Worm (Caenorhabditis elegans): ENCODE data around the gene Y55F3AR.2.
A peak's percentile ranks its signal among the peaks of the same experiment; 100 is the strongest.

Y55F3AR.2 gene

ce11 chrIV:1070383-1070782, 24.0 kb upstream of the Y55F3AR.2 start (continued):
- TF ChIP-seq saeg-2 (GFP tag; IDR thresholded peaks at IDR 0.05) (peak; percentile 88), nhr-76 (tag; optimal IDR thresholded peaks at IDR 0.05) (no peak), nhr-11 (tag; optimal IDR thresholded peaks at IDR 0.05) (peak; percentile 85), aha-1 (tag) (peak; percentile 79), zag-1 (tag; optimal IDR thresholded peaks at IDR 0.05) (peak; percentile 43), daf-12 (tag; optimal IDR thresholded peaks at IDR 0.05) (no peak), nhr-48 (tag; optimal IDR thresholded peaks at IDR 0.05) (peak; percentile 86), lir-3 (tag; optimal IDR thresholded peaks at IDR 0.05) (no peak), ceh-20 (GFP tag; IDR thresholded peaks at IDR 0.05) (peak; percentile 90), unc-39 (tag; optimal IDR thresholded peaks at IDR 0.05) (no peak), T26A8.4 (GFP tag; IDR thresholded peaks at IDR 0.05) (peak; percentile 88), ZK546.5 (tag; optimal IDR thresholded peaks at IDR 0.05) (peak in 1 of 2 experiments; percentile 17), egl-43 (GFP tag; IDR thresholded peaks at IDR 0.05) (peak; percentile 80), F49E8.2 (tag; optimal IDR thresholded peaks at IDR 0.05; ENCODE audit: borderline replicate concordance) (no peak), ceh-44 (GFP tag; IDR thresholded peaks at IDR 0.05) (no peak), ces-1 (GFP tag; optimal IDR thresholded peaks at IDR 0.05) (no peak), dve-1 (tag; optimal IDR thresholded peaks at IDR 0.05; ENCODE audit: insufficient read depth) (peak; percentile 97), hlh-11 (tag; optimal IDR thresholded peaks at IDR 0.05) (peak; percentile 99), ceh-62 (tag; optimal IDR thresholded peaks at IDR 0.05) (no peak), mep-1 (tag; optimal IDR thresholded peaks at IDR 0.05) (peak; percentile 84), snpc-1.2 (GFP tag; IDR thresholded peaks at IDR 0.05) (0 out of 2 replicates have a peak, but pooled peaks have one; percentile 46), set-16 (GFP tag; IDR thresholded peaks at IDR 0.05) (peak; percentile 95), daf-19 (GFP tag; conservative IDR thresholded peaks at IDR 0.05) (no peak), ctbp-1 (GFP tag; IDR thresholded peaks at IDR 0.05) (peak; percentile 86), ama-1 (optimal IDR thresholded peaks at IDR 0.05) (no peak), lsy-2 (tag; optimal IDR thresholded peaks at IDR 0.05) (peak; percentile 76 to 83), arid-1 (GFP tag; conservative IDR thresholded peaks at IDR 0.05) (peak; percentile 41; the same call in 1 of the 2 replicates), madf-9 (GFP tag; conservative IDR thresholded peaks at IDR 0.05) (0 out of 2 replicates have a peak, but pooled peaks have one; percentile 26), attf-4 (tag; optimal IDR thresholded peaks at IDR 0.05) (peak; percentile 40), pha-4 (GFP tag; IDR thresholded peaks at IDR 0.05) (peak; percentile 85), pha-4 (tag; optimal IDR thresholded peaks at IDR 0.05) (no peak), ztf-7 (tag; optimal IDR thresholded peaks at IDR 0.05) (no peak), ZK337.2 (GFP tag; IDR thresholded peaks at IDR 0.05) (no peak), dmd-6 (GFP tag; IDR thresholded peaks at IDR 0.05) (peak; percentile 86), nhr-28 (tag; optimal IDR thresholded peaks at IDR 0.05) (peak; percentile 54), lin-38 (GFP tag; IDR thresholded peaks at IDR 0.05) (peak; percentile 54), ceh-32 (tag; optimal IDR thresholded peaks at IDR 0.05; ENCODE audit: poor library complexity) (peak; percentile 1), dmd-9 (GFP tag; IDR thresholded peaks at IDR 0.05) (no peak), tra-1 (GFP tag; IDR thresholded peaks at IDR 0.05) (peak; percentile 62; the same call in 1 of the 2 replicates), zfp-3 (GFP tag; conservative IDR thresholded peaks at IDR 0.05) (no peak), cey-2 (tag; optimal IDR thresholded peaks at IDR 0.05; ENCODE audit: borderline replicate concordance, insufficient read depth) (no peak), hmg-1.1 (GFP tag; IDR thresholded peaks at IDR 0.05) (peak; percentile 84), nhr-102 (tag; optimal IDR thresholded peaks at IDR 0.05) (peak; percentile 81), Y48G9A.11 (GFP tag; IDR thresholded peaks at IDR 0.05) (no peak), spr-1 (tag; optimal IDR thresholded peaks at IDR 0.05) (peak; percentile 61), mxl-2 (GFP tag; conservative IDR thresholded peaks at IDR 0.05) (no peak), Y75B8A.6 (GFP tag; IDR thresholded peaks at IDR 0.05) (no peak), nhr-77 (tag; optimal IDR thresholded peaks at IDR 0.05) (peak; percentile 91), unc-130 (GFP tag; optimal IDR thresholded peaks at IDR 0.05) (no peak), F26F4.8 (GFP tag; conservative IDR thresholded peaks at IDR 0.05) (no peak), madf-5 (GFP tag; IDR thresholded peaks at IDR 0.05) (0 out of 4 replicates have a peak, but pooled peaks of 1 of the 2 experiments have one; percentile 35)
